Fruit fly (Drosophila melanogaster): Measurements from ENCODE around the gene CG34251.

Gene CG34251

dm6 chr3L:17653701-17654667, 17.4 kb upstream of the CG34251 start, which contains the start of the genes Krn, Ndfip and CG7484 (continued):
- TF ChIP-seq Gug (GFP tag; IDR thresholded peaks at IDR 0.05) (peak; percentile 71), CG1621 (tag; optimal IDR thresholded peaks at IDR 0.05) (peak; percentile 54), CG11762 (GFP tag; optimal IDR thresholded peaks at IDR 0.05; ENCODE audit: insufficient read depth) (peak; percentile 65), achi (GFP tag; optimal IDR thresholded peaks at IDR 0.05) (peak; percentile 80), Ets21C (GFP tag; optimal IDR thresholded peaks at IDR 0.05) (peak; percentile 78), Met (GFP tag; optimal IDR thresholded peaks at IDR 0.05) (peak; percentile 86), Eip78C (GFP tag) (peak; percentile 85), CG6792 (GFP tag; optimal IDR thresholded peaks at IDR 0.05) (peak; percentile 76), CG9139 (GFP tag; optimal IDR thresholded peaks at IDR 0.05) (no peak), CG6808 (GFP tag; optimal IDR thresholded peaks at IDR 0.05) (peak; percentile 62), svp (GFP tag) (peak; percentile 93), fd59A (GFP tag; optimal IDR thresholded peaks at IDR 0.05) (peak; percentile 63), acj6 (GFP tag; optimal IDR thresholded peaks at IDR 0.05) (peak; percentile 81), CG4318 (GFP tag; optimal IDR thresholded peaks at IDR 0.05) (peak; percentile 77), Hr4 (GFP tag; optimal IDR thresholded peaks at IDR 0.05) (peak; percentile 82), Lpt (GFP tag; optimal IDR thresholded peaks at IDR 0.05) (peak; percentile 59), CG34406 (GFP tag; optimal IDR thresholded peaks at IDR 0.05) (peak; percentile 78), CG32006 (GFP tag; optimal IDR thresholded peaks at IDR 0.05) (peak; percentile 84), cyc (GFP tag; optimal IDR thresholded peaks at IDR 0.05) (peak; percentile 87)

DNA sequence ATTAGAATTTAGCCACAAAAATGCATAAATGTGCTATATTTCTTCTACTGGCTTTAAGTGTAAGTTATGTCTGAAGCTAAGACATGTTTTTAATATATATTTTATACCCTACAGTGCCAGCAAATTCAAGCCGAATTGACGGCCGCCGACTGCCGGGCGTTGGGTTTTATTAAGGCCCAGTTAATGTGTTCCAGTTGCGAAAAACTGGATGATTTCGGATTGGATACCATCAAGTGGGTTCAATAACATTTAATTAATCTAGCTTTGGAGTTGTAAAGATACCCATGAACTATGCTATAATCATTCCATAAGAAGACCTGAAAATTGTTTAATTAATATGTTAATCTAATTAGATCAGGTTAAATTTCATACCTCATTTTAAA, 16.8 kb upstream of the CG34251 start:
- no peak for TF ChIP-seq CG31627 (GFP tag; optimal IDR thresholded peaks at IDR 0.05)
- no peak for TF ChIP-seq CG6276 (GFP tag; optimal IDR thresholded peaks at IDR 0.05)
- TF ChIP-seq lz (GFP tag; optimal IDR thresholded peaks at IDR 0.05): no peak
- TF ChIP-seq pdm3 (GFP tag; optimal IDR thresholded peaks at IDR 0.05): no peak
- TF ChIP-seq Met (GFP tag; optimal IDR thresholded peaks at IDR 0.05): no peak
- TF ChIP-seq Lpt (GFP tag; optimal IDR thresholded peaks at IDR 0.05): no peak
- TF ChIP-seq vri (GFP tag; optimal IDR thresholded peaks at IDR 0.05): no peak
- no peak for TF ChIP-seq Hr39 (GFP tag; optimal IDR thresholded peaks at IDR 0.05)
- no peak for TF ChIP-seq Eip78C (GFP tag)
- TF ChIP-seq dac (GFP tag; optimal IDR thresholded peaks at IDR 0.05): no peak
- TF ChIP-seq Smox (GFP tag; optimal IDR thresholded peaks at IDR 0.05): no peak
- TF ChIP-seq salr (GFP tag; optimal IDR thresholded peaks at IDR 0.05): no peak
- TF ChIP-seq ss (GFP tag; optimal IDR thresholded peaks at IDR 0.05): no peak
- TF ChIP-seq CG32006 (GFP tag; optimal IDR thresholded peaks at IDR 0.05): no peak
- TF ChIP-seq Ets21C (GFP tag; optimal IDR thresholded peaks at IDR 0.05): no peak
- TF ChIP-seq CG11762 (GFP tag; optimal IDR thresholded peaks at IDR 0.05; ENCODE audit: insufficient read depth): no peak
- TF ChIP-seq esn (GFP tag; optimal IDR thresholded peaks at IDR 0.05): no peak
- no peak for TF ChIP-seq acj6 (GFP tag; optimal IDR thresholded peaks at IDR 0.05)
- TF ChIP-seq OdsH (GFP tag; optimal IDR thresholded peaks at IDR 0.05): no peak

- TF ChIP-seq CG9139 (GFP tag; optimal IDR thresholded peaks at IDR 0.05): no peak
- TF ChIP-seq CG8632 (GFP tag; optimal IDR thresholded peaks at IDR 0.05): no peak
- no peak for TF ChIP-seq topi (GFP tag; optimal IDR thresholded peaks at IDR 0.05)
- no peak for TF ChIP-seq fd85E (GFP tag; optimal IDR thresholded peaks at IDR 0.05)
- no peak for TF ChIP-seq CG8319 (GFP tag; optimal IDR thresholded peaks at IDR 0.05)
- no peak for TF ChIP-seq Eip75B (GFP tag; optimal IDR thresholded peaks at IDR 0.05)
- no peak for TF ChIP-seq CG32006 (GFP tag; optimal IDR thresholded peaks at IDR 0.05)
- TF ChIP-seq OdsH (GFP tag; optimal IDR thresholded peaks at IDR 0.05): no peak
- no peak for TF ChIP-seq Eip78C (GFP tag)
- no peak for TF ChIP-seq CG31627 (GFP tag; optimal IDR thresholded peaks at IDR 0.05)
- TF ChIP-seq spab (GFP tag; optimal IDR thresholded peaks at IDR 0.05): no peak
- TF ChIP-seq Sox15 (GFP tag; optimal IDR thresholded peaks at IDR 0.05): no peak
- no peak for TF ChIP-seq Sox102F (GFP tag; optimal IDR thresholded peaks at IDR 0.05)
- TF ChIP-seq CG6792 (GFP tag; optimal IDR thresholded peaks at IDR 0.05): no peak
- TF ChIP-seq Ets21C (GFP tag; optimal IDR thresholded peaks at IDR 0.05): no peak
- TF ChIP-seq Met (GFP tag; optimal IDR thresholded peaks at IDR 0.05): no peak
- TF ChIP-seq CG8119 (GFP tag; IDR thresholded peaks at IDR 0.05): 0 out of 3 replicates have a peak, but pooled peaks have one; percentile 18
- TF ChIP-seq Smox (GFP tag; optimal IDR thresholded peaks at IDR 0.05): no peak
- TF ChIP-seq Hr39 (GFP tag; optimal IDR thresholded peaks at IDR 0.05): no peak
- peak; percentile 96 for TF ChIP-seq fkh (GFP tag; optimal IDR thresholded peaks at IDR 0.05)
- TF ChIP-seq CG3919 (GFP tag; optimal IDR thresholded peaks at IDR 0.05): no peak
- no peak for TF ChIP-seq CG34406 (GFP tag; optimal IDR thresholded peaks at IDR 0.05)
- no peak for TF ChIP-seq cyc (GFP tag; optimal IDR thresholded peaks at IDR 0.05)
- TF ChIP-seq CG11294 (GFP tag; IDR thresholded peaks at IDR 0.05): no peak
- no peak for TF ChIP-seq dac (GFP tag; optimal IDR thresholded peaks at IDR 0.05)
- TF ChIP-seq Sox14 (GFP tag; optimal IDR thresholded peaks at IDR 0.05): no peak
Measured at dm6 chr3L:17655837-17656308, 15.5 kb upstream of the CG34251 start.
